Fruit fly (Drosophila melanogaster) whole organism, embryonic: ENCODE measurements around the gene Scox.
A peak's percentile ranks its signal among the peaks of the same experiment; 100 is the strongest.

Source experiments
- Ada2b ChIP-seq: fragments of 200-800 bp; sonication (Bioruptor generic); IDR thresholded peaks from 2 replicates; pipeline ENCODE4 v1.3.6; 2022; ENCODE audit warnings: missing biosample characterization, missing genetic modification characterization
- Aef1 ChIP-seq: fragments of 200-800 bp; sonication (Bioruptor generic); IDR thresholded peaks from 3 replicates; pipeline ENCODE4 v1.3.6; 2022; ENCODE audit warnings: missing biosample characterization, missing genetic modification characterization
- CG10543 ChIP-seq: fragments of 200-800 bp; sonication (Bioruptor generic); optimal IDR thresholded peaks from 3 replicates; lab custom pipeline; 2017; ENCODE audit warnings: missing biosample characterization, mild to moderate bottlenecking, missing genetic modification characterization, moderate library complexity
- CG10959 ChIP-seq: fragments of 200-800 bp; sonication (Bioruptor generic); IDR thresholded peaks from 2 replicates; pipeline ENCODE4 v1.3.6; 2022; ENCODE audit warnings: missing biosample characterization, missing genetic modification characterization
- CG12659 ChIP-seq: fragments of 200-800 bp; sonication (Bioruptor generic); optimal IDR thresholded peaks from 3 replicates; lab custom pipeline; 2017; ENCODE audit warnings: mild to moderate bottlenecking, missing biosample characterization, missing genetic modification reagents, missing genetic modification characterization
- CG13775 ChIP-seq: fragments of 200-800 bp; sonication (Bioruptor generic); optimal IDR thresholded peaks from 3 replicates; lab custom pipeline; 2017; ENCODE audit warnings: missing biosample characterization, mild to moderate bottlenecking, missing genetic modification characterization
- CG13894 ChIP-seq: fragments of 200-800 bp; sonication (Bioruptor generic); optimal IDR thresholded peaks from 3 replicates; lab custom pipeline; 2018; ENCODE audit warnings: missing biosample characterization, mild to moderate bottlenecking, missing genetic modification characterization, moderate library complexity
- CG14965 ChIP-seq: fragments of 200-800 bp; sonication (Bioruptor generic); optimal IDR thresholded peaks from 2 replicates; lab custom pipeline; 2016; ENCODE audit warnings: missing biosample characterization, missing genetic modification characterization, borderline replicate concordance
- CG1529 ChIP-seq: fragments of 200-800 bp; sonication (Bioruptor generic); optimal IDR thresholded peaks from 3 replicates; lab custom pipeline; 2018; ENCODE audit warnings: missing biosample characterization, missing genetic modification characterization
- CG16813 ChIP-seq: fragments of 200-800 bp; sonication (Bioruptor generic); IDR thresholded peaks from 3 replicates; pipeline ENCODE4 v1.3.6; 2022; ENCODE audit warnings: missing biosample characterization, missing genetic modification characterization; ENCODE audit not compliant: partially characterized antibody
- CG18476 ChIP-seq: fragments of 200-800 bp; sonication (Bioruptor generic); optimal IDR thresholded peaks from 2 replicates; lab custom pipeline; 2016; ENCODE audit warnings: missing biosample characterization, mild to moderate bottlenecking, missing genetic modification characterization
- CG18619 ChIP-seq: fragments of 200-800 bp; sonication (Bioruptor generic); optimal IDR thresholded peaks from 3 replicates; lab custom pipeline; 2017; ENCODE audit warnings: missing biosample characterization, mild to moderate bottlenecking, missing genetic modification characterization
- CG2202 ChIP-seq: fragments of 200-800 bp; sonication (Bioruptor generic); optimal IDR thresholded peaks from 2 replicates; lab custom pipeline; 2018; ENCODE audit warnings: missing biosample characterization, mild to moderate bottlenecking, missing genetic modification characterization
- CG30431 ChIP-seq: fragments of 200-800 bp; sonication (Bioruptor generic); optimal IDR thresholded peaks from 2 replicates; lab custom pipeline; 2017; ENCODE audit warnings: missing biosample characterization, missing genetic modification characterization
- CG3065 ChIP-seq: fragments of 200-800 bp; sonication (Bioruptor generic); optimal IDR thresholded peaks from 2 replicates; lab custom pipeline; 2016; ENCODE audit warnings: missing biosample characterization, missing genetic modification characterization
- CG3163 ChIP-seq: fragments of 200-800 bp; sonication (Bioruptor generic); optimal IDR thresholded peaks from 3 replicates; lab custom pipeline; 2016; ENCODE audit warnings: missing biosample characterization, missing genetic modification characterization
- CG32532 ChIP-seq: fragments of 200-800 bp; sonication (Bioruptor generic); IDR thresholded peaks from 2 replicates; pipeline ENCODE4 v1.3.6; 2022; ENCODE audit warnings: missing biosample characterization, missing genetic modification characterization
- CG3726 ChIP-seq: fragments of 200-800 bp; sonication (Bioruptor generic); IDR thresholded peaks from 3 replicates; pipeline ENCODE4, ENCODE4 v1.3.6; 2022; ENCODE audit warnings: missing biosample characterization, missing genetic modification characterization
- CG3847 ChIP-seq: fragments of 200-800 bp; sonication (Bioruptor generic); IDR thresholded peaks from 2 replicates; pipeline ENCODE4 v1.3.6; 2022; ENCODE audit warnings: missing biosample characterization, missing genetic modification characterization
- CG42726 ChIP-seq: fragments of 200-800 bp; sonication (Bioruptor generic); IDR thresholded peaks from 2 replicates; pipeline ENCODE4 v1.3.6; 2022; ENCODE audit warnings: missing biosample characterization, missing genetic modification characterization; ENCODE audit not compliant: partially characterized antibody
- CG5953 ChIP-seq: fragments of 200-800 bp; sonication (Bioruptor generic); IDR thresholded peaks from 2 replicates; pipeline ENCODE4 v1.3.6; 2022; ENCODE audit warnings: missing biosample characterization, missing genetic modification characterization
- CG6683 ChIP-seq: fragments of 200-800 bp; sonication (Bioruptor generic); optimal IDR thresholded peaks from 2 replicates; lab custom pipeline; 2017; ENCODE audit warnings: missing biosample characterization, mild to moderate bottlenecking, missing genetic modification characterization, missing genetic modification reagents
- CG7357 ChIP-seq: fragments of 200-800 bp; sonication (Bioruptor generic); IDR thresholded peaks from 3 replicates; pipeline ENCODE4 v1.3.6; 2022; ENCODE audit warnings: missing biosample characterization, missing genetic modification characterization
- CG9215 ChIP-seq: fragments of 200-800 bp; sonication (Bioruptor generic); IDR thresholded peaks from 2 replicates; pipeline ENCODE4 v1.3.6; 2022; ENCODE audit warnings: missing biosample characterization, missing genetic modification characterization
- Dek ChIP-seq: fragments of 200-800 bp; sonication (Bioruptor generic); optimal IDR thresholded peaks from 3 replicates; lab custom pipeline; 2019; ENCODE audit warnings: missing biosample characterization, mild to moderate bottlenecking, missing genetic modification characterization, moderate library complexity
- Doc2 ChIP-seq: fragments of 200-800 bp; sonication (Bioruptor generic); IDR thresholded peaks from 2 replicates; pipeline ENCODE4 v1.3.6; 2022; ENCODE audit warnings: missing biosample characterization, missing genetic modification characterization
- Doc3 ChIP-seq: fragments of 200-800 bp; sonication (Bioruptor generic); IDR thresholded peaks from 3 replicates; pipeline ENCODE4 v1.3.6; 2022; ENCODE audit warnings: missing biosample characterization, missing genetic modification characterization; ENCODE audit not compliant: partially characterized antibody
- E2f2 ChIP-seq: fragments of 200-800 bp; sonication (Bioruptor generic); IDR thresholded peaks from 2 replicates; pipeline ENCODE4 v1.3.6; 2022; ENCODE audit warnings: missing biosample characterization, missing genetic modification characterization
- HLH54F ChIP-seq: fragments of 200-800 bp; sonication (Bioruptor generic); optimal IDR thresholded peaks from 3 replicates; lab custom pipeline; 2016; ENCODE audit warnings: missing biosample characterization, missing genetic modification characterization
- MBD-R2 ChIP-seq: fragments of 200-800 bp; sonication (Bioruptor generic); IDR thresholded peaks from 2 replicates; pipeline ENCODE4 v1.3.6; 2022; ENCODE audit warnings: missing biosample characterization, missing genetic modification characterization
- NK7.1 ChIP-seq: fragments of 200-800 bp; sonication (Bioruptor generic); optimal IDR thresholded peaks from 3 replicates; lab custom pipeline; 2016; ENCODE audit warnings: missing biosample characterization, missing genetic modification characterization
- Side ChIP-seq: fragments of 200-800 bp; sonication (Bioruptor generic); optimal IDR thresholded peaks from 2 replicates; lab custom pipeline; 2016; ENCODE audit warnings: missing biosample characterization, missing genetic modification characterization
- Six4 ChIP-seq: fragments of 200-800 bp; sonication (Bioruptor generic); optimal IDR thresholded peaks from 2 replicates; lab custom pipeline; 2016; ENCODE audit warnings: missing biosample characterization, missing genetic modification characterization
- Tbp ChIP-seq: fragments of >200 bp; optimal IDR thresholded peaks from 2 replicates; lab custom pipeline; 2018; ENCODE audit warnings: missing biosample characterization, missing genetic modification characterization
- caup ChIP-seq: fragments of 200-800 bp; sonication (Bioruptor generic); optimal IDR thresholded peaks from 3 replicates; lab custom pipeline; 2017; ENCODE audit warnings: missing biosample characterization, mild to moderate bottlenecking, missing genetic modification characterization, moderate library complexity; ENCODE audit not compliant: severe bottlenecking
- cwo ChIP-seq: fragments of 200-800 bp; sonication (Bioruptor generic); optimal IDR thresholded peaks from 3 replicates; lab custom pipeline; 2017; ENCODE audit warnings: missing biosample characterization, missing genetic modification characterization, mild to moderate bottlenecking, moderate library complexity, missing genetic modification reagents
- dati ChIP-seq: fragments of 200-800 bp; sonication (Bioruptor generic); IDR thresholded peaks from 2 replicates; pipeline ENCODE4 v1.3.6; 2022; ENCODE audit warnings: missing biosample characterization, missing genetic modification characterization
- disco-r ChIP-seq: fragments of 200-800 bp; sonication (Bioruptor generic); optimal IDR thresholded peaks from 2 replicates; lab custom pipeline; 2016; ENCODE audit warnings: missing biosample characterization, missing genetic modification characterization
- ems ChIP-seq: fragments of 200-800 bp; sonication (Bioruptor generic); optimal IDR thresholded peaks from 3 replicates; lab custom pipeline; 2016; ENCODE audit warnings: missing biosample characterization, missing genetic modification characterization
- kah ChIP-seq: fragments of 200-800 bp; sonication (Bioruptor generic); optimal IDR thresholded peaks from 2 replicates; lab custom pipeline; 2018; ENCODE audit warnings: missing biosample characterization, mild to moderate bottlenecking, missing genetic modification characterization
- lola ChIP-seq, 3 experiments: fragments of >200 bp in 2 of 3; fragments of 200-800 bp in 1 of 3; sonication (Bioruptor generic) in 1 of 3; optimal IDR thresholded peaks; 2 replicates each; lab custom pipeline; 2017 to 2019; ENCODE audit warnings: missing biosample characterization in 3 of 3, missing genetic modification characterization in 3 of 3, mild to moderate bottlenecking in 1 of 3, moderate library complexity in 1 of 3
- luna ChIP-seq: fragments of 200-800 bp; sonication (Bioruptor generic); optimal IDR thresholded peaks from 2 replicates; lab custom pipeline; 2016; ENCODE audit warnings: missing biosample characterization, missing genetic modification characterization
- otp ChIP-seq: fragments of 200-800 bp; sonication (Bioruptor generic); IDR thresholded peaks from 3 replicates; pipeline ENCODE4, ENCODE4 v1.3.6; 2022; ENCODE audit warnings: missing biosample characterization, missing genetic modification characterization
- pnt ChIP-seq: fragments of 200-800 bp; sonication (Bioruptor generic); optimal IDR thresholded peaks from 3 replicates; lab custom pipeline; 2016; ENCODE audit warnings: missing biosample characterization, missing genetic modification characterization
- prd ChIP-seq, 3 experiments: fragments of >200 bp in 2 of 3; fragments of 200-800 bp in 1 of 3; sonication (Bioruptor generic) in 1 of 3; optimal IDR thresholded peaks in 2 of 3; IDR thresholded peaks in 1 of 3; 2 replicates in 2 of 3; 3 replicates in 1 of 3; pipeline versions ENCODE4 v1.3.6 to Lab custom; 2017 to 2022; ENCODE audit warnings: missing biosample characterization in 1 of 3, missing genetic modification characterization in 1 of 3
- ssp ChIP-seq: fragments of 200-800 bp; sonication (Bioruptor generic); IDR thresholded peaks from 2 replicates; pipeline ENCODE4 v1.3.6; 2022; ENCODE audit warnings: missing biosample characterization, missing genetic modification characterization
- tna ChIP-seq: fragments of 200-800 bp; sonication (Bioruptor generic); IDR thresholded peaks from 2 replicates; pipeline ENCODE4 v1.3.6; 2022; ENCODE audit warnings: missing biosample characterization, missing genetic modification characterization; ENCODE audit not compliant: partially characterized antibody
- vnd ChIP-seq: fragments of 200-800 bp; sonication (Bioruptor generic); IDR thresholded peaks from 3 replicates; pipeline ENCODE4 v1.3.6; 2022; ENCODE audit warnings: missing biosample characterization, missing genetic modification characterization; ENCODE audit not compliant: partially characterized antibody
- zf30C ChIP-seq: fragments of 200-800 bp; sonication (Bioruptor generic); optimal IDR thresholded peaks from 3 replicates; lab custom pipeline; 2018; ENCODE audit warnings: missing biosample characterization, mild to moderate bottlenecking, missing genetic modification characterization

Gene Scox

dm6 chr2L:4976988-4977551 is 8.3 kb upstream of the Scox start, which contains the start of the genes Gmd and CG3792 (continued):
- peak; percentile 90 for TF ChIP-seq caup (GFP tag; lab: Kevin White, UChicago)
- peak; percentile 97 for TF ChIP-seq CG3847 (GFP tag; lab: Robert Waterston, UW)
- TF ChIP-seq luna (GFP tag; lab: Kevin White, UChicago): peak; percentile 86
- TF ChIP-seq CG1529: peak; percentile 86
- peak; percentile 93 for TF ChIP-seq CG5953
- peak; percentile 90 for TF ChIP-seq CG30431 (GFP tag; lab: Kevin White, UChicago)
- peak; percentile 82 for TF ChIP-seq Doc2 (GFP tag; lab: Robert Waterston, UW)
- peak; percentile 81 for TF ChIP-seq E2f2 (GFP tag; lab: Robert Waterston, UW)
- TF ChIP-seq CG12659: peak; percentile 97
- peak; percentile 79 for TF ChIP-seq CG3065 (GFP tag; lab: Kevin White, UChicago)
- peak; percentile 92 for TF ChIP-seq Six4 (GFP tag; lab: Kevin White, UChicago)
- TF ChIP-seq Doc3 (GFP tag; lab: Robert Waterston, UW): peak; percentile 88
- TF ChIP-seq Tbp (GFP tag; lab: Kevin White, UChicago): no peak
- TF ChIP-seq CG7357 (GFP tag; lab: Robert Waterston, UW): peak; percentile 90
- peak; percentile 85 for TF ChIP-seq disco-r
- peak; percentile 96 for TF ChIP-seq CG13775 (GFP tag; lab: Kevin White, UChicago)
- TF ChIP-seq CG6683 (GFP tag; lab: Kevin White, UChicago): peak; percentile 90
- TF ChIP-seq Ada2b (GFP tag; lab: Robert Waterston, UW): peak; percentile 96
- TF ChIP-seq CG3163 (GFP tag; lab: Kevin White, UChicago): peak; percentile 72
- peak; percentile 95 for TF ChIP-seq Aef1 (GFP tag; lab: Robert Waterston, UW)
- TF ChIP-seq CG42726 (GFP tag; lab: Robert Waterston, UW): peak; percentile 76
- no peak for TF ChIP-seq prd (optimal IDR thresholded peaks at IDR 0.05; lab: Kevin White, UChicago)
- TF ChIP-seq prd (GFP tag; IDR thresholded peaks at IDR 0.05; lab: Robert Waterston, UW): peak; percentile 97
- TF ChIP-seq CG9215 (GFP tag; lab: Robert Waterston, UW): peak; percentile 96
- peak; percentile 84 for TF ChIP-seq dati (GFP tag; lab: Robert Waterston, UW)
- peak; percentile 87 for TF ChIP-seq kah (GFP tag; lab: Kevin White, UChicago)
- peak; percentile 97 for TF ChIP-seq MBD-R2 (GFP tag; lab: Robert Waterston, UW)
- TF ChIP-seq otp (GFP tag; lab: Robert Waterston, UW): peak; percentile 89
- peak; percentile 88 for TF ChIP-seq vnd (GFP tag; lab: Robert Waterston, UW)
- peak; percentile 93 for TF ChIP-seq pnt
- TF ChIP-seq CG2202 (tag; lab: Kevin White, UChicago): peak; percentile 73
- TF ChIP-seq HLH54F (GFP tag; lab: Kevin White, UChicago): peak; percentile 95
- TF ChIP-seq CG10959 (GFP tag; lab: Robert Waterston, UW): peak; percentile 95
- TF ChIP-seq Side (GFP tag; lab: Kevin White, UChicago): peak; percentile 92
- TF ChIP-seq CG32532 (GFP tag; lab: Robert Waterston, UW): peak; percentile 97
- TF ChIP-seq CG18619: peak; percentile 93
- peak; percentile 95 for TF ChIP-seq CG13894 (tag; lab: Kevin White, UChicago)
- peak; percentile 81 for TF ChIP-seq NK7.1
- TF ChIP-seq CG3726: peak; percentile 94
- peak; percentile 84 for TF ChIP-seq CG16813 (GFP tag; lab: Robert Waterston, UW)
- TF ChIP-seq tna (GFP tag; lab: Robert Waterston, UW): peak; percentile 67
- TF ChIP-seq zf30C (GFP tag; lab: Kevin White, UChicago): peak; percentile 2
- TF ChIP-seq ems (GFP tag; lab: Kevin White, UChicago): peak; percentile 91
- TF ChIP-seq ssp (GFP tag; lab: Robert Waterston, UW): peak; percentile 91
- TF ChIP-seq CG10543: peak; percentile 94
- TF ChIP-seq Dek: peak; percentile 91
- peak; percentile 93 for TF ChIP-seq CG18476 (GFP tag; lab: Kevin White, UChicago)
- peak in 1 of 3 experiments; percentile 97 for TF ChIP-seq lola (GFP tag; optimal IDR thresholded peaks at IDR 0.05; lab: Kevin White, UChicago)
- TF ChIP-seq cwo (GFP tag; lab: Kevin White, UChicago): peak; percentile 93
- peak; percentile 39 for TF ChIP-seq CG14965
